Worm (Caenorhabditis elegans): ENCODE measurements around the gene B0546.4.
A peak's percentile ranks its signal among the peaks of the same experiment; 100 is the strongest.

Gene B0546.4

ce11 chrIV:3338676-3339075, 45.3 kb downstream of the B0546.4 start, which contains the start of gene hrpa-1 (continued):
- TF ChIP-seq nhr-43 (tag; optimal IDR thresholded peaks at IDR 0.05; ENCODE audit: poor library complexity, severe bottlenecking) (no peak), egl-27 (tag; optimal IDR thresholded peaks at IDR 0.05) (no peak), ZK546.5 (tag; optimal IDR thresholded peaks at IDR 0.05) (no peak), tbx-2 (tag; optimal IDR thresholded peaks at IDR 0.05) (peak; percentile 5), nhr-23 (tag; optimal IDR thresholded peaks at IDR 0.05) (peak; percentile 85), aly-2 (tag; optimal IDR thresholded peaks at IDR 0.05) (no peak), lsy-12 (tag; optimal IDR thresholded peaks at IDR 0.05) (no peak), daf-12 (tag; optimal IDR thresholded peaks at IDR 0.05) (no peak), elt-2 (tag; optimal IDR thresholded peaks at IDR 0.05) (peak; percentile 39), hmg-11 (tag; optimal IDR thresholded peaks at IDR 0.05) (peak; percentile 45), nhr-25 (tag; optimal IDR thresholded peaks at IDR 0.05) (peak; percentile 66), nhr-28 (tag; optimal IDR thresholded peaks at IDR 0.05) (no peak), nhr-67 (tag; optimal IDR thresholded peaks at IDR 0.05) (no peak), nhr-11 (tag; optimal IDR thresholded peaks at IDR 0.05) (no peak), zag-1 (tag; optimal IDR thresholded peaks at IDR 0.05) (no peak), elt-1 (tag; optimal IDR thresholded peaks at IDR 0.05) (peak; percentile 30), nhr-237 (tag; optimal IDR thresholded peaks at IDR 0.05) (no peak), fkh-2 (tag; optimal IDR thresholded peaks at IDR 0.05) (no peak), nhr-76 (tag; optimal IDR thresholded peaks at IDR 0.05) (no peak), fkh-10 (GFP tag; optimal IDR thresholded peaks at IDR 0.05) (peak; percentile 58), ztf-11 (tag; optimal IDR thresholded peaks at IDR 0.05) (no peak), ztf-4 (tag; optimal IDR thresholded peaks at IDR 0.05) (no peak)

ce11 chrIV:3338176-3338575, 45.8 kb downstream of the B0546.4 start:
- TF ChIP-seq pha-4 (tag; optimal IDR thresholded peaks at IDR 0.05) = no peak
- no peak for TF ChIP-seq lin-39 (tag; optimal IDR thresholded peaks at IDR 0.05)
- no peak for TF ChIP-seq egl-5 (tag; optimal IDR thresholded peaks at IDR 0.05)
- TF ChIP-seq nhr-67 (tag; optimal IDR thresholded peaks at IDR 0.05) = no peak
- TF ChIP-seq ztf-11 (tag; optimal IDR thresholded peaks at IDR 0.05) = no peak
- TF ChIP-seq lin-15B (tag; optimal IDR thresholded peaks at IDR 0.05) = no peak
- TF ChIP-seq nhr-25 (tag; optimal IDR thresholded peaks at IDR 0.05) = no peak
- TF ChIP-seq nhr-76 (tag; optimal IDR thresholded peaks at IDR 0.05) = no peak
- no peak for TF ChIP-seq R02D3.7 (tag; optimal IDR thresholded peaks at IDR 0.05)
- TF ChIP-seq nhr-23 (tag; optimal IDR thresholded peaks at IDR 0.05) = no peak
- no peak for TF ChIP-seq sea-2 (GFP tag; optimal IDR thresholded peaks at IDR 0.05)
- no peak for TF ChIP-seq ZK546.5 (tag; optimal IDR thresholded peaks at IDR 0.05)
- TF ChIP-seq mdl-1 (tag; optimal IDR thresholded peaks at IDR 0.05) = no peak
- TF ChIP-seq fkh-2 (tag; optimal IDR thresholded peaks at IDR 0.05) = no peak
- no peak for TF ChIP-seq elt-3 (tag; optimal IDR thresholded peaks at IDR 0.05)

ce11 chrIV:3337275-3337674, 46.7 kb downstream of the B0546.4 start:
- no peak for TF ChIP-seq nhr-28 (tag; optimal IDR thresholded peaks at IDR 0.05)
- no peak for TF ChIP-seq elt-1 (tag; optimal IDR thresholded peaks at IDR 0.05)

- TF ChIP-seq lin-39 (tag; optimal IDR thresholded peaks at IDR 0.05) = no peak
- peak; percentile 26 for TF ChIP-seq nhr-23 (tag; optimal IDR thresholded peaks at IDR 0.05)
- no peak for TF ChIP-seq lin-15B (tag; optimal IDR thresholded peaks at IDR 0.05)
- no peak for TF ChIP-seq fos-1 (tag; optimal IDR thresholded peaks at IDR 0.05)
- peak; percentile 31 for TF ChIP-seq nhr-25 (tag; optimal IDR thresholded peaks at IDR 0.05)
- no peak for TF ChIP-seq zag-1 (tag; optimal IDR thresholded peaks at IDR 0.05)
- TF ChIP-seq ztf-4 (tag; optimal IDR thresholded peaks at IDR 0.05) = no peak
- peak; percentile 13 for TF ChIP-seq aly-2 (tag; optimal IDR thresholded peaks at IDR 0.05)
- TF ChIP-seq ztf-11 (tag; optimal IDR thresholded peaks at IDR 0.05) = no peak
- no peak for TF ChIP-seq daf-12 (tag; optimal IDR thresholded peaks at IDR 0.05)
- peak; percentile 93 for TF ChIP-seq ama-1 (optimal IDR thresholded peaks at IDR 0.05)
- no peak for TF ChIP-seq ceh-82 (tag; optimal IDR thresholded peaks at IDR 0.05)
- TF ChIP-seq nhr-43 (tag; optimal IDR thresholded peaks at IDR 0.05; ENCODE audit: poor library complexity, severe bottlenecking) = no peak
- peak; percentile 10 for TF ChIP-seq ceh-28 (tag; optimal IDR thresholded peaks at IDR 0.05)
- no peak for TF ChIP-seq nhr-11 (tag; optimal IDR thresholded peaks at IDR 0.05)
- no peak for TF ChIP-seq elt-1 (tag; optimal IDR thresholded peaks at IDR 0.05)
- TF ChIP-seq elt-2 (tag; optimal IDR thresholded peaks at IDR 0.05) = peak; percentile 30
- peak; percentile 10 for TF ChIP-seq lsy-12 (tag; optimal IDR thresholded peaks at IDR 0.05)
These were observed 47.4 kb downstream of the B0546.4 start, which contains the start of gene F42A6.6 for ce11 chrIV:3336585-3336984. Gene F42A6.6 (minus strand): TSS chrIV:3336873.
